Fruit fly (Drosophila melanogaster): Measurements from ENCODE around the gene Caf1-180.

Gene Caf1-180

dm6 chrX:8554303-8554702, 51.8 kb downstream of the Caf1-180 start:
- TF ChIP-seq Myc (optimal IDR thresholded peaks at IDR 0.05) (no peak), usp (GFP tag; optimal IDR thresholded peaks at IDR 0.05) (no peak), Dfd (GFP tag; optimal IDR thresholded peaks at IDR 0.05) (no peak), Hr78 (GFP tag; optimal IDR thresholded peaks at IDR 0.05) (no peak), tai (GFP tag; optimal IDR thresholded peaks at IDR 0.05) (no peak), Abd-B (GFP tag; optimal IDR thresholded peaks at IDR 0.05) (no peak), Mio (GFP tag; optimal IDR thresholded peaks at IDR 0.05) (no peak), fru (GFP tag; optimal IDR thresholded peaks at IDR 0.05) (no peak), GATAd (GFP tag; optimal IDR thresholded peaks at IDR 0.05) (no peak), dsf (GFP tag; optimal IDR thresholded peaks at IDR 0.05; ENCODE audit: borderline replicate concordance) (no peak), lola (GFP tag; optimal IDR thresholded peaks at IDR 0.05) (no peak), CrebA (GFP tag; optimal IDR thresholded peaks at IDR 0.05; ENCODE audit: borderline replicate concordance) (no peak), brk (GFP tag; optimal IDR thresholded peaks at IDR 0.05) (no peak), CG32264 (GFP tag; optimal IDR thresholded peaks at IDR 0.05) (no peak), ey (GFP tag; optimal IDR thresholded peaks at IDR 0.05) (no peak), Rel (GFP tag; optimal IDR thresholded peaks at IDR 0.05) (no peak), Rel (tag; optimal IDR thresholded peaks at IDR 0.05) (no peak), h (GFP tag; optimal IDR thresholded peaks at IDR 0.05) (no peak), Jra (GFP tag; optimal IDR thresholded peaks at IDR 0.05) (no peak), br (GFP tag; optimal IDR thresholded peaks at IDR 0.05) (no peak)
